Fruit fly (Drosophila melanogaster) whole organism, prepupa: ENCODE measurements around the gene Ndf.

Experiments
- Blimp-1 ChIP-seq: fragments of 200-800 bp; sonication (Bioruptor generic); optimal IDR thresholded peaks from 3 replicates; lab custom pipeline; 2017; ENCODE audit warnings: missing biosample characterization, missing genetic modification characterization, mild to moderate bottlenecking, moderate library complexity, missing genetic modification reagents
- CG11294 ChIP-seq: fragments of 200-800 bp; sonication (Bioruptor generic); IDR thresholded peaks from 2 replicates; pipeline ENCODE4 v1.3.6; 2022; ENCODE audit warnings: missing biosample characterization, missing genetic modification characterization
- CG11902 ChIP-seq: fragments of 200-800 bp; sonication (Bioruptor generic); optimal IDR thresholded peaks from 3 replicates; lab custom pipeline; 2016; ENCODE audit warnings: missing biosample characterization, missing genetic modification characterization
- CG1621 ChIP-seq: fragments of 200-800 bp; sonication (Bioruptor generic); optimal IDR thresholded peaks from 3 replicates; lab custom pipeline; 2018; ENCODE audit warnings: missing biosample characterization, mild to moderate bottlenecking, missing genetic modification characterization
- CG16779 ChIP-seq: fragments of 200-800 bp; sonication (Bioruptor generic); optimal IDR thresholded peaks from 3 replicates; lab custom pipeline; 2017; ENCODE audit warnings: missing biosample characterization, mild to moderate bottlenecking, missing genetic modification characterization
- CG31627 ChIP-seq: fragments of 200-800 bp; sonication (Bioruptor generic); optimal IDR thresholded peaks from 3 replicates; lab custom pipeline; 2016; ENCODE audit warnings: missing biosample characterization, missing genetic modification characterization
- CG3919 ChIP-seq: fragments of 200-800 bp; sonication (Bioruptor generic); optimal IDR thresholded peaks from 3 replicates; lab custom pipeline; 2016; ENCODE audit warnings: missing biosample characterization, missing genetic modification characterization
- CG4318 ChIP-seq: fragments of 200-800 bp; sonication (Bioruptor generic); optimal IDR thresholded peaks from 3 replicates; lab custom pipeline; 2017; ENCODE audit warnings: missing biosample characterization, mild to moderate bottlenecking, missing genetic modification characterization
- CG6163 ChIP-seq: fragments of 200-800 bp; sonication (Bioruptor generic); IDR thresholded peaks from 3 replicates; pipeline ENCODE4 v1.3.6; 2022; ENCODE audit warnings: missing biosample characterization, missing genetic modification characterization
- CG6792 ChIP-seq: fragments of 200-800 bp; sonication (Bioruptor generic); optimal IDR thresholded peaks from 3 replicates; lab custom pipeline; 2016; ENCODE audit warnings: missing biosample characterization, missing genetic modification characterization
- CG6808 ChIP-seq: fragments of 200-800 bp; sonication (Bioruptor generic); optimal IDR thresholded peaks from 3 replicates; lab custom pipeline; 2017; ENCODE audit warnings: missing biosample characterization, missing genetic modification characterization, mild to moderate bottlenecking, moderate library complexity, missing genetic modification reagents
- CG6854 ChIP-seq: fragments of 200-800 bp; sonication (Bioruptor generic); optimal IDR thresholded peaks from 2 replicates; lab custom pipeline; 2017; ENCODE audit warnings: missing biosample characterization, mild to moderate bottlenecking, missing genetic modification characterization
- CG7368 ChIP-seq: fragments of 200-800 bp; sonication (Bioruptor generic); optimal IDR thresholded peaks from 3 replicates; lab custom pipeline; 2016; ENCODE audit warnings: missing biosample characterization, missing genetic modification characterization
- CG8319 ChIP-seq: fragments of 200-800 bp; sonication (Bioruptor generic); optimal IDR thresholded peaks from 3 replicates; lab custom pipeline; 2016; ENCODE audit warnings: missing biosample characterization, missing genetic modification characterization
- Eip78C ChIP-seq: fragments of 200-800 bp; sonication (Bioruptor generic); peaks from one replicate; lab custom pipeline; 2016; ENCODE audit warnings: missing biosample characterization, missing genetic modification characterization
- Eip93F ChIP-seq: fragments of 200-800 bp; sonication (Bioruptor generic); optimal IDR thresholded peaks from 2 replicates; lab custom pipeline; 2016; ENCODE audit warnings: missing biosample characterization, mild to moderate bottlenecking, missing genetic modification characterization
- Ets96B ChIP-seq: fragments of 200-800 bp; optimal IDR thresholded peaks from 2 replicates; lab custom pipeline; 2019; ENCODE audit warnings: missing biosample characterization, mild to moderate bottlenecking, missing genetic modification characterization, moderate library complexity
- Gug ChIP-seq: fragments of 200-800 bp; sonication (Bioruptor generic); IDR thresholded peaks from 2 replicates; pipeline ENCODE4 v1.3.6; 2022; ENCODE audit warnings: missing biosample characterization, missing genetic modification characterization
- Met ChIP-seq: fragments of 200-800 bp; sonication (Bioruptor generic); optimal IDR thresholded peaks from 3 replicates; lab custom pipeline; 2016; ENCODE audit warnings: missing biosample characterization, missing genetic modification characterization
- OdsH ChIP-seq: fragments of 200-800 bp; sonication (Bioruptor generic); optimal IDR thresholded peaks from 3 replicates; lab custom pipeline; 2016; ENCODE audit warnings: missing biosample characterization, missing genetic modification characterization
- Smox ChIP-seq: fragments of 200-800 bp; sonication (Bioruptor generic); optimal IDR thresholded peaks from 3 replicates; lab custom pipeline; 2016; ENCODE audit warnings: missing biosample characterization, missing genetic modification characterization
- Sox102F ChIP-seq: fragments of 200-800 bp; sonication (Bioruptor generic); optimal IDR thresholded peaks from 2 replicates; lab custom pipeline; 2016; ENCODE audit warnings: missing biosample characterization, mild to moderate bottlenecking, missing genetic modification characterization
- Sox15 ChIP-seq: fragments of 200-800 bp; sonication (Bioruptor generic); optimal IDR thresholded peaks from 3 replicates; lab custom pipeline; 2016; ENCODE audit warnings: missing biosample characterization, missing genetic modification characterization
- achi ChIP-seq: fragments of 200-800 bp; sonication (Bioruptor generic); optimal IDR thresholded peaks from 3 replicates; lab custom pipeline; 2016; ENCODE audit warnings: missing biosample characterization, missing genetic modification characterization
- acj6 ChIP-seq: fragments of 200-800 bp; sonication (Bioruptor generic); optimal IDR thresholded peaks from 3 replicates; lab custom pipeline; 2016; ENCODE audit warnings: missing biosample characterization, missing genetic modification characterization
- dac ChIP-seq: fragments of 200-800 bp; sonication (Bioruptor generic); optimal IDR thresholded peaks from 2 replicates; lab custom pipeline; 2017; ENCODE audit warnings: missing biosample characterization, mild to moderate bottlenecking, missing genetic modification characterization
- eg ChIP-seq: fragments of 200-800 bp; sonication (Bioruptor generic); IDR thresholded peaks from 3 replicates; pipeline ENCODE4 v1.3.6; 2022; ENCODE audit warnings: missing biosample characterization, missing genetic modification characterization
- esn ChIP-seq: fragments of 200-800 bp; sonication (Bioruptor generic); optimal IDR thresholded peaks from 2 replicates; lab custom pipeline; 2016; ENCODE audit warnings: missing biosample characterization, mild to moderate bottlenecking, missing genetic modification characterization, moderate library complexity
- fd85E ChIP-seq: fragments of 200-800 bp; sonication (Bioruptor generic); optimal IDR thresholded peaks from 3 replicates; lab custom pipeline; 2016; ENCODE audit warnings: missing biosample characterization, missing genetic modification characterization
- fkh ChIP-seq: fragments of 200-800 bp; sonication (Bioruptor generic); optimal IDR thresholded peaks from 3 replicates; lab custom pipeline; 2017; ENCODE audit warnings: missing biosample characterization, mild to moderate bottlenecking, missing genetic modification characterization, moderate library complexity
- lz ChIP-seq: fragments of 200-800 bp; sonication (Bioruptor generic); optimal IDR thresholded peaks from 3 replicates; lab custom pipeline; 2016; ENCODE audit warnings: missing biosample characterization, missing genetic modification characterization
- net ChIP-seq: fragments of 200-800 bp; sonication (Bioruptor generic); optimal IDR thresholded peaks from 3 replicates; lab custom pipeline; 2016; ENCODE audit warnings: missing biosample characterization, missing genetic modification characterization
- pdm3 ChIP-seq: fragments of 200-800 bp; sonication (Bioruptor generic); optimal IDR thresholded peaks from 3 replicates; lab custom pipeline; 2016; ENCODE audit warnings: missing biosample characterization, missing genetic modification characterization
- salr ChIP-seq, 2 experiments: fragments of 200-800 bp; sonication (Bioruptor generic); optimal IDR thresholded peaks; 3 replicates each; lab custom pipeline; 2016 to 2018; ENCODE audit warnings: missing biosample characterization in 2 of 2, missing genetic modification characterization in 2 of 2, mild to moderate bottlenecking in 1 of 2
- spab ChIP-seq: fragments of 200-800 bp; sonication (Bioruptor generic); optimal IDR thresholded peaks from 2 replicates; lab custom pipeline; 2017; ENCODE audit warnings: missing biosample characterization, mild to moderate bottlenecking, missing genetic modification characterization, missing genetic modification reagents
- ss ChIP-seq, 2 experiments: fragments of 200-800 bp; sonication (Bioruptor generic); optimal IDR thresholded peaks; 2 replicates in 1 of 2; 3 replicates in 1 of 2; lab custom pipeline; 2017 to 2018; ENCODE audit warnings: mild to moderate bottlenecking in 2 of 2, missing biosample characterization in 2 of 2, missing genetic modification characterization in 2 of 2, moderate library complexity in 1 of 2
- svp ChIP-seq: fragments of 200-800 bp; sonication (Bioruptor generic); peaks from one replicate; lab custom pipeline; 2016; ENCODE audit warnings: missing biosample characterization, missing genetic modification characterization
- vri ChIP-seq: fragments of 200-800 bp; sonication (Bioruptor generic); optimal IDR thresholded peaks from 3 replicates; lab custom pipeline; 2016; ENCODE audit warnings: missing biosample characterization, mild to moderate bottlenecking, missing genetic modification characterization

The Ndf gene

dm6 chr2L:9956993-9957652 lies 46.5 kb upstream of the Ndf start, which contains the start of the genes CG4658 and CG5846 (continued):
- TF ChIP-seq lz (peak; percentile 93), salr (GFP tag; optimal IDR thresholded peaks at IDR 0.05; lab: Kevin White, UChicago) (peak in 1 of 2 experiments; percentile 43), Ets96B (tag; lab: Kevin White, UChicago) (peak; percentile 95), CG1621 (tag; lab: Kevin White, UChicago) (peak; percentile 82), eg (peak; percentile 96), CG6163 (GFP tag; lab: Robert Waterston, UW) (peak; percentile 92), fkh (GFP tag; lab: Kevin White, UChicago) (peak; percentile 91), Sox15 (GFP tag; lab: Kevin White, UChicago) (peak; percentile 86), Smox (GFP tag; lab: Kevin White, UChicago) (peak; percentile 93), vri (GFP tag; lab: Kevin White, UChicago) (peak; percentile 88), achi (GFP tag; lab: Kevin White, UChicago) (peak; percentile 93), CG11902 (GFP tag; lab: Kevin White, UChicago) (peak; percentile 84), net (GFP tag; lab: Kevin White, UChicago) (peak; percentile 91), CG7368 (GFP tag; lab: Kevin White, UChicago) (peak; percentile 90), CG11294 (GFP tag; lab: Robert Waterston, UW) (peak; percentile 90), ss (GFP tag; optimal IDR thresholded peaks at IDR 0.05; lab: Kevin White, UChicago) (peak in 1 of 2 experiments; percentile 78), CG4318 (no peak), spab (GFP tag; lab: Kevin White, UChicago) (no peak), Blimp-1 (peak; percentile 60), CG31627 (peak; percentile 93), fd85E (GFP tag; lab: Kevin White, UChicago) (peak; percentile 67), Eip93F (GFP tag; lab: Kevin White, UChicago) (no peak), CG8319 (peak; percentile 79), svp (GFP tag; lab: Kevin White, UChicago) (peak; percentile 95), acj6 (GFP tag; lab: Kevin White, UChicago) (peak; percentile 93), esn (GFP tag; lab: Kevin White, UChicago) (peak; percentile 97), CG6808 (GFP tag; lab: Kevin White, UChicago) (peak; percentile 74), pdm3 (GFP tag; lab: Kevin White, UChicago) (peak; percentile 95), Sox102F (GFP tag; lab: Kevin White, UChicago) (peak; percentile 90), CG3919 (GFP tag; lab: Kevin White, UChicago) (peak; percentile 94)

DNA sequence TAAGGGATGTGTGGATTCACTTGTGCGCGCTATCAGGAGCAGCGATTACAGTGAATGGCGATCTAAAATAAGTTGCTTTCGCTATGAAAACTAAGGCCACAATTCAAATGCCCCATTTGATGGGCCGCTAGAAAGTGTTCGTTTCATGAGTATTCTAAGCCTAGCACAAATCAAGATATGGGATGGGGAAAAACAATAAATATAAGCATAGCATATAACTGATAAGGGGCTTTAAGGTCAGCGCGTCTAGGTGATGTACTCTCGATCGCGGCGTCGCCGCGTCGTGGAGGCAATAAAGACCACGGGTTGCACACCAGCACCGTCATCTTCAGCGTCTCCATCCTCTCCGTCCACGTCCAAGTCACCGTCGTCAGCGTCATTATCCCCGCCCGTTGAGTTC lies 42.9 kb upstream of the Ndf start:
- TF ChIP-seq CG16779 (tag; lab: Kevin White, UChicago) (no peak), svp (GFP tag; lab: Kevin White, UChicago) (peak; percentile 95)

- TF ChIP-seq esn (GFP tag; lab: Kevin White, UChicago) (peak; percentile 36), OdsH (peak; percentile 6), CG6792 (GFP tag; lab: Kevin White, UChicago) (no peak), achi (GFP tag; lab: Kevin White, UChicago) (peak; percentile 13), dac (GFP tag; lab: Kevin White, UChicago) (no peak), CG6854 (GFP tag; lab: Kevin White, UChicago) (peak; percentile 50), CG4318 (no peak), Eip78C (GFP tag; lab: Kevin White, UChicago) (peak; percentile 72), Gug (GFP tag; lab: Robert Waterston, UW) (no peak), svp (GFP tag; lab: Kevin White, UChicago) (peak; percentile 69), pdm3 (GFP tag; lab: Kevin White, UChicago) (peak; percentile 9), Met (peak; percentile 25), CG8319 (no peak)
- TF ChIP-seq, all 60 proteins: peak for 8
Observed at dm6 chr2L:9963603-9964042, 40.0 kb upstream of the Ndf start, which contains the start of gene CG5850. Gene CG5850, minus strand, starts transcription at chr2L:9963949.
